Worm (Caenorhabditis elegans) whole organism, L1 larva: Measurements from ENCODE around the gene grl-6.

Source experiments
- C04F5.9 ChIP-seq: sonication (generic microtip); optimal IDR thresholded peaks from 2 replicates; lab custom pipeline; 2016; ENCODE audit warnings: missing genetic modification characterization, missing compliant biosample characterization
- aly-2 ChIP-seq: fragments of 150-350 bp; optimal IDR thresholded peaks from 2 replicates; lab custom pipeline; 2014; ENCODE audit warnings: missing biosample characterization, missing genetic modification characterization
- blmp-1 ChIP-seq: fragments of 150-350 bp; optimal IDR thresholded peaks from 2 replicates; lab custom pipeline; 2014; ENCODE audit warnings: missing biosample characterization, missing genetic modification characterization
- ceh-63 ChIP-seq: fragments of 200-800 bp; sonication (Bioruptor generic); optimal IDR thresholded peaks from 2 replicates; lab custom pipeline; 2018; ENCODE audit warnings: mild to moderate bottlenecking, missing genetic modification characterization, missing compliant biosample characterization
- ceh-90 ChIP-seq: sonication (generic microtip); optimal IDR thresholded peaks from 2 replicates; lab custom pipeline; 2016; ENCODE audit warnings: missing genetic modification characterization, missing compliant biosample characterization
- ces-1 ChIP-seq: fragments of 150-350 bp; optimal IDR thresholded peaks from 2 replicates; lab custom pipeline; 2014; ENCODE audit warnings: missing biosample characterization, missing genetic modification reagents, missing genetic modification characterization
- dpl-1 ChIP-seq, 3 experiments: fragments of 150-350 bp in 2 of 3; sonication (generic microtip) in 1 of 3; optimal IDR thresholded peaks; 2 replicates each; lab custom pipeline; 2014 to 2017; ENCODE audit warnings: missing biosample characterization in 3 of 3, missing genetic modification characterization in 3 of 3, missing genetic modification reagents in 3 of 3
- dsc-1 ChIP-seq: sonication (generic microtip); optimal IDR thresholded peaks from 2 replicates; lab custom pipeline; 2016; ENCODE audit warnings: mild to moderate bottlenecking, missing genetic modification characterization, missing compliant biosample characterization
- efl-1 ChIP-seq, 4 experiments: fragments of 150-350 bp; optimal IDR thresholded peaks in 3 of 4; peaks in 1 of 4; 1 replicate in 1 of 4; 2 replicates in 3 of 4; lab custom pipeline; 2014; ENCODE audit warnings: missing biosample characterization in 2 of 4, missing genetic modification characterization in 2 of 4, missing genetic modification reagents in 2 of 4
- efl-3 ChIP-seq: fragments of 200-800 bp; sonication (Bioruptor generic); optimal IDR thresholded peaks from 2 replicates; lab custom pipeline; 2018; ENCODE audit warnings: mild to moderate bottlenecking, missing genetic modification characterization, missing compliant biosample characterization
- egl-13 ChIP-seq: sonication (generic microtip); optimal IDR thresholded peaks from 2 replicates; lab custom pipeline; 2016; ENCODE audit warnings: missing genotype, missing genetic modification reagents, missing genetic modification characterization, missing compliant biosample characterization
- elt-2 ChIP-seq: sonication (generic microtip); optimal IDR thresholded peaks from 2 replicates; lab custom pipeline; 2016; ENCODE audit warnings: missing genetic modification characterization, mild to moderate bottlenecking, inconsistent platforms, missing compliant biosample characterization, missing genetic modification reagents
- elt-3 ChIP-seq, 6 experiments: fragments of 150-350 bp in 1 of 6; sonication (generic microtip); optimal IDR thresholded peaks; 2 replicates each; lab custom pipeline; 2017 to 2018; ENCODE audit warnings: missing biosample characterization in 6 of 6, missing genetic modification characterization in 6 of 6, inconsistent platforms in 1 of 6
- ets-5 ChIP-seq: fragments of 200-800 bp; sonication (Bioruptor generic); IDR thresholded peaks from 2 replicates; pipeline ENCODE4 v1.3.6; 2022; ENCODE audit warnings: missing genetic modification characterization, missing compliant biosample characterization
- fkh-10 ChIP-seq: sonication (generic microtip); optimal IDR thresholded peaks from 2 replicates; lab custom pipeline; 2017; ENCODE audit warnings: missing biosample characterization, missing genetic modification reagents, missing genetic modification characterization
- fos-1 ChIP-seq: fragments of 150-350 bp; optimal IDR thresholded peaks from 2 replicates; lab custom pipeline; 2014; ENCODE audit warnings: missing biosample characterization, missing genetic modification characterization
- grh-1 ChIP-seq: fragments of 200-800 bp; sonication (Bioruptor generic); IDR thresholded peaks from 2 replicates; pipeline ENCODE4 v1.3.6; 2022; ENCODE audit warnings: missing genetic modification reagents, missing genetic modification characterization, missing compliant biosample characterization
- hlh-17 ChIP-seq: fragments of 200-800 bp; sonication (Bioruptor generic); optimal IDR thresholded peaks from 2 replicates; lab custom pipeline; 2018; ENCODE audit warnings: missing genetic modification characterization, mild to moderate bottlenecking, missing compliant biosample characterization, moderate library complexity, borderline replicate concordance
- isw-1 ChIP-seq: fragments of 200-800 bp; sonication (Bioruptor generic); IDR thresholded peaks from 2 replicates; pipeline ENCODE4 v1.3.6; 2022; ENCODE audit warnings: missing genetic modification characterization, missing compliant biosample characterization
- lin-13 ChIP-seq: fragments of 150-350 bp; optimal IDR thresholded peaks from 2 replicates; lab custom pipeline; 2014; ENCODE audit warnings: missing biosample characterization, missing genetic modification reagents, missing genetic modification characterization
- lin-14 ChIP-seq: fragments of 200-800 bp; sonication (Bioruptor generic); optimal IDR thresholded peaks from 2 replicates; lab custom pipeline; 2018; ENCODE audit warnings: mild to moderate bottlenecking, missing genetic modification characterization, moderate library complexity, missing compliant biosample characterization
- lin-35 ChIP-seq, 2 experiments: fragments of 150-350 bp; optimal IDR thresholded peaks; 2 replicates each; lab custom pipeline; 2014; ENCODE audit warnings: missing biosample characterization in 2 of 2, missing genetic modification characterization in 2 of 2, missing genetic modification reagents in 2 of 2
- lin-39 ChIP-seq: fragments of 150-350 bp; optimal IDR thresholded peaks from 2 replicates; lab custom pipeline; 2014; ENCODE audit warnings: missing biosample characterization, missing genetic modification reagents, missing genetic modification characterization
- lsy-2 ChIP-seq, 2 experiments: fragments of 150-350 bp; optimal IDR thresholded peaks; 2 replicates each; lab custom pipeline; 2014; ENCODE audit warnings: missing biosample characterization in 2 of 2, missing genetic modification characterization in 2 of 2
- mab-9 ChIP-seq: fragments of 200-800 bp; sonication (Bioruptor generic); IDR thresholded peaks from 2 replicates; pipeline ENCODE4 v1.3.6; 2022; ENCODE audit warnings: missing genetic modification reagents, missing genetic modification characterization, missing compliant biosample characterization
- mdl-1 ChIP-seq, 2 experiments: fragments of 150-350 bp; optimal IDR thresholded peaks; 2 replicates each; lab custom pipeline; 2014 to 2017; ENCODE audit warnings: missing biosample characterization in 2 of 2, missing genetic modification characterization in 2 of 2, inconsistent platforms in 1 of 2
- mef-2 ChIP-seq: fragments of 150-350 bp; optimal IDR thresholded peaks from 2 replicates; lab custom pipeline; 2014; ENCODE audit warnings: missing biosample characterization, missing genetic modification characterization
- nhr-12 ChIP-seq: sonication (generic microtip); optimal IDR thresholded peaks from 2 replicates; lab custom pipeline; 2017; ENCODE audit warnings: missing biosample characterization, missing genetic modification characterization
- nhr-19 ChIP-seq: fragments of 200-800 bp; sonication (Bioruptor generic); conservative IDR thresholded peaks from 2 replicates; pipeline ENCODE4 v1.3.6; 2022; ENCODE audit warnings: missing genetic modification characterization, missing compliant biosample characterization
- nhr-237 ChIP-seq: fragments of 150-350 bp; optimal IDR thresholded peaks from 2 replicates; lab custom pipeline; 2014; ENCODE audit warnings: missing biosample characterization, missing genetic modification characterization
- nhr-28 ChIP-seq: fragments of 150-350 bp; optimal IDR thresholded peaks from 2 replicates; lab custom pipeline; 2014; ENCODE audit warnings: missing biosample characterization, missing genetic modification characterization
- nhr-47 ChIP-seq: sonication (generic microtip); optimal IDR thresholded peaks from 2 replicates; lab custom pipeline; 2016; ENCODE audit warnings: mild to moderate bottlenecking, missing genetic modification characterization, moderate library complexity, missing compliant biosample characterization
- nhr-76 ChIP-seq: sonication (generic microtip); optimal IDR thresholded peaks from 2 replicates; lab custom pipeline; 2017; ENCODE audit warnings: missing biosample characterization, missing genetic modification characterization
- nhr-84 ChIP-seq: sonication (generic microtip); optimal IDR thresholded peaks from 2 replicates; lab custom pipeline; 2017; ENCODE audit warnings: missing biosample characterization, missing genetic modification characterization
- nhr-90 ChIP-seq: sonication (generic microtip); optimal IDR thresholded peaks from 2 replicates; lab custom pipeline; 2016; ENCODE audit warnings: mild to moderate bottlenecking, missing genetic modification characterization, missing compliant biosample characterization; ENCODE audit not compliant: poor library complexity
- pqm-1 ChIP-seq: sonication (generic microtip); optimal IDR thresholded peaks from 3 replicates; lab custom pipeline; 2017; ENCODE audit warnings: missing biosample characterization, missing genetic modification characterization
- snpc-4 ChIP-seq: fragments of 150-350 bp; optimal IDR thresholded peaks from 2 replicates; lab custom pipeline; 2014; ENCODE audit warnings: missing biosample characterization, missing genetic modification characterization
- sox-4 ChIP-seq: sonication (generic microtip); optimal IDR thresholded peaks from 2 replicates; lab custom pipeline; 2016; ENCODE audit warnings: missing genetic modification characterization, missing compliant biosample characterization
- sup-37 ChIP-seq: fragments of 200-800 bp; sonication (Bioruptor generic); optimal IDR thresholded peaks from 2 replicates; lab custom pipeline; 2018; ENCODE audit warnings: mild to moderate bottlenecking, missing genetic modification characterization, missing compliant biosample characterization
- swsn-7 ChIP-seq: sonication (generic microtip); optimal IDR thresholded peaks from 2 replicates; lab custom pipeline; 2016; ENCODE audit warnings: missing genetic modification characterization, missing compliant biosample characterization
- tbx-2 ChIP-seq: sonication (generic microtip); optimal IDR thresholded peaks from 2 replicates; lab custom pipeline; 2016; ENCODE audit warnings: missing genetic modification characterization, missing compliant biosample characterization
- tlp-1 ChIP-seq: fragments of 150-350 bp; optimal IDR thresholded peaks from 2 replicates; lab custom pipeline; 2014; ENCODE audit warnings: missing biosample characterization, missing genetic modification characterization
- unc-130 ChIP-seq: fragments of 150-350 bp; optimal IDR thresholded peaks from 2 replicates; lab custom pipeline; 2017; ENCODE audit warnings: missing biosample characterization, missing genetic modification characterization, inconsistent platforms
- unc-30 ChIP-seq: sonication (generic microtip); optimal IDR thresholded peaks from 2 replicates; lab custom pipeline; 2017; ENCODE audit warnings: missing biosample characterization, missing genetic modification characterization
- unc-86 ChIP-seq: sonication (generic microtip); optimal IDR thresholded peaks from 2 replicates; lab custom pipeline; 2016; ENCODE audit warnings: missing genetic modification characterization, missing compliant biosample characterization
- vab-15 ChIP-seq: sonication (generic microtip); optimal IDR thresholded peaks from 2 replicates; lab custom pipeline; 2017; ENCODE audit warnings: missing genotype, mild to moderate bottlenecking, missing genetic modification characterization, missing compliant biosample characterization
- xbp-1 ChIP-seq: sonication (generic microtip); optimal IDR thresholded peaks from 2 replicates; lab custom pipeline; 2016; ENCODE audit warnings: missing genetic modification characterization, missing compliant biosample characterization

The grl-6 gene

DNA sequence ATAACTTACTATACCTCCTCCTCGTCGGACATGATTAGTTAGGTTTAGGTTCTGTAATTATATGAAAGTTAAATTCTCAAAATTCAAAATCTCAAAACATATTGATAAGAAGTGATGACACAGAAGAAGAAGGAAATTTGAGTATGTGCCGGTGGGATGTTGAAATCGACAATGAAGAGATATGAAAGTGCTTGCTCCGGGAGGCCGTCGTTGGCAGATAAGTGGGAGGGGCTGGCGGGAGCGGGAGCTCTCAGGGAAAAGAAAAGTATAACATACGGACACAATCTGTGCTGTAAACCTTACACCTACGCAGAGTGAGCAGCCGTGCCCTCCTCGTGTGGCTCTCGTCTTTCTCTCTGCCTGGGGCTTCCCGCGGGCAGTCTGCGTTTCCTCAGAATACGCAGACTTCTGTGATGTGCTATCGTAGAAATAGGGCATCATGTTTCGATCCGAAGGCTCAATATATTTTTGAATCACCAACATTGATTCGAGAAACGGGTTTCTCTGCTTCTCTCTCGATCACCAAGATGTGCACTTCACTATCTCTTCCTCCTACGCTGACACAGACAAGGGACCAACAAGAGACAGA is 40.5 kb downstream of the grl-6 start, which contains the start of gene mup-2 (continued):
- TF ChIP-seq efl-1 (optimal IDR thresholded peaks at IDR 0.05; lab: Kevin White, UChicago) (peak in 1 of 2 experiments; percentile 21), efl-1 (GFP tag; optimal IDR thresholded peaks at IDR 0.05 in 1 of 2; lab: Kevin White, UChicago) (peak in 1 of 2 experiments; percentile 0), nhr-19 (GFP tag; lab: Robert Waterston, UW) (peak; percentile 62), tbx-2 (tag; lab: Kevin White, UChicago) (peak; percentile 49), unc-86 (tag; lab: Kevin White, UChicago) (no peak), sup-37 (GFP tag; lab: Kevin White, UChicago) (peak; percentile 9), nhr-28 (tag; lab: Kevin White, UChicago) (no peak), mab-9 (GFP tag; lab: Robert Waterston, UW) (no peak), blmp-1 (no peak), hlh-17 (no peak), mef-2 (tag; lab: Kevin White, UChicago) (no peak), pqm-1 (tag; lab: Kevin White, UChicago) (no peak), fos-1 (tag; lab: Kevin White, UChicago) (no peak), xbp-1 (tag; lab: Kevin White, UChicago) (peak; percentile 8), swsn-7 (peak; percentile 24), nhr-90 (tag; lab: Kevin White, UChicago) (no peak), unc-130 (peak; percentile 50), snpc-4 (tag; lab: Kevin White, UChicago) (no peak), nhr-84 (tag; lab: Kevin White, UChicago) (no peak), dsc-1 (peak; percentile 88), nhr-76 (tag; lab: Kevin White, UChicago) (no peak), mdl-1 (tag; optimal IDR thresholded peaks at IDR 0.05; lab: Kevin White, UChicago) (peak in 1 of 2 experiments; percentile 20), nhr-12 (tag; lab: Kevin White, UChicago) (no peak), elt-2 (tag; lab: Kevin White, UChicago) (no peak), ces-1 (GFP tag; lab: Kevin White, UChicago) (no peak), unc-30 (tag; lab: Kevin White, UChicago) (no peak), nhr-237 (tag; lab: Kevin White, UChicago) (no peak), nhr-47 (peak; percentile 18), egl-13 (tag; lab: Kevin White, UChicago) (no peak), lin-13 (GFP tag; lab: Kevin White, UChicago) (no peak), aly-2 (no peak), lin-39 (tag; lab: Kevin White, UChicago) (peak; percentile 2), dpl-1 (GFP tag; optimal IDR thresholded peaks at IDR 0.05; lab: Kevin White, UChicago) (no peak), ceh-63 (GFP tag; lab: Kevin White, UChicago) (no peak), lsy-2 (tag; optimal IDR thresholded peaks at IDR 0.05; lab: Kevin White, UChicago) (peak; percentile 22 to 60), grh-1 (GFP tag; lab: Robert Waterston, UW) (no peak), sox-4 (tag; lab: Kevin White, UChicago) (no peak), vab-15 (no peak), ets-5 (no peak), ceh-90 (tag; lab: Kevin White, UChicago) (no peak), efl-3 (GFP tag; lab: Kevin White, UChicago) (no peak), lin-14 (GFP tag; lab: Kevin White, UChicago) (peak; percentile 80), elt-3 (tag; optimal IDR thresholded peaks at IDR 0.05; lab: Kevin White, UChicago) (no peak), lin-35 (GFP tag; optimal IDR thresholded peaks at IDR 0.05; lab: Kevin White, UChicago) (no peak), isw-1 (no peak), fkh-10 (GFP tag; lab: Kevin White, UChicago) (no peak), C04F5.9 (no peak), tlp-1 (no peak)
- TF ChIP-seq, all 84 proteins: peak for 23
